Worm (Caenorhabditis elegans) whole organism, L4 larva: Measurements from ENCODE around the gene dhhc-8.

Experiments
- F10B5.3 ChIP-seq: sonication (generic microtip); optimal IDR thresholded peaks from 2 replicates; lab custom pipeline; 2016; ENCODE audit warnings: mild to moderate bottlenecking, missing genetic modification characterization, missing compliant biosample characterization
- F26F4.8 ChIP-seq: fragments of 200-800 bp; sonication (Bioruptor generic); conservative IDR thresholded peaks from 2 replicates; pipeline ENCODE4 v1.3.6; 2022; ENCODE audit warnings: missing genetic modification characterization, missing compliant biosample characterization
- F37D6.2 ChIP-seq: sonication (generic microtip); optimal IDR thresholded peaks from 2 replicates; lab custom pipeline; 2016; ENCODE audit warnings: mild to moderate bottlenecking, missing genetic modification characterization, missing compliant biosample characterization
- F44E2.7 ChIP-seq: fragments of 200-800 bp; sonication (Bioruptor generic); IDR thresholded peaks from 2 replicates; pipeline ENCODE4 v2.1.2; 2022; ENCODE audit warnings: missing genetic modification characterization, missing compliant biosample characterization
- F49E8.2 ChIP-seq: sonication (generic microtip); optimal IDR thresholded peaks from 2 replicates; lab custom pipeline; 2016; ENCODE audit warnings: missing compliant biosample characterization, mild to moderate bottlenecking, missing genetic modification characterization, borderline replicate concordance
- T20F7.1 ChIP-seq: fragments of 200-800 bp; sonication (Bioruptor generic); optimal IDR thresholded peaks from 2 replicates; lab custom pipeline; 2018; ENCODE audit warnings: mild to moderate bottlenecking, missing genetic modification characterization, missing compliant biosample characterization
- Y5F2A.4 ChIP-seq: fragments of 200-800 bp; sonication (Bioruptor generic); optimal IDR thresholded peaks from 2 replicates; lab custom pipeline; 2018; ENCODE audit warnings: mild to moderate bottlenecking, missing genetic modification characterization, missing compliant biosample characterization
- ZK337.2 ChIP-seq: fragments of 200-800 bp; sonication (Bioruptor generic); IDR thresholded peaks from 2 replicates; pipeline ENCODE4 v1.3.6; 2022; ENCODE audit warnings: missing genetic modification reagents, missing genetic modification characterization, missing compliant biosample characterization
- ZK546.5 ChIP-seq, 2 experiments: sonication (generic microtip); optimal IDR thresholded peaks; 2 replicates each; lab custom pipeline; 2017; ENCODE audit warnings: missing biosample characterization in 2 of 2, missing genetic modification characterization in 2 of 2
- aha-1 ChIP-seq: fragments of 150-350 bp; peaks from one replicate; lab custom pipeline; 2014; ENCODE audit warnings: missing biosample characterization, missing genetic modification characterization
- aly-2 ChIP-seq: sonication (generic microtip); optimal IDR thresholded peaks from 2 replicates; lab custom pipeline; 2018; ENCODE audit warnings: missing biosample characterization, missing genetic modification characterization
- ama-1 ChIP-seq: fragments of 150-350 bp; optimal IDR thresholded peaks from 2 replicates; lab custom pipeline; 2014; ENCODE audit warnings: inconsistent platforms, mixed read lengths
- arid-1 ChIP-seq: fragments of 200-800 bp; sonication (Bioruptor generic); conservative IDR thresholded peaks from 2 replicates; pipeline ENCODE4 v1.3.6; 2022; ENCODE audit warnings: missing genetic modification reagents, missing genetic modification characterization, missing compliant biosample characterization
- attf-4 ChIP-seq: sonication (generic microtip); optimal IDR thresholded peaks from 3 replicates; lab custom pipeline; 2017; ENCODE audit warnings: missing biosample characterization, missing genetic modification characterization
- ceh-32 ChIP-seq: sonication (generic microtip); optimal IDR thresholded peaks from 2 replicates; lab custom pipeline; 2016; ENCODE audit warnings: mild to moderate bottlenecking, missing genetic modification characterization, missing compliant biosample characterization; ENCODE audit not compliant: poor library complexity
- ceh-62 ChIP-seq: sonication (generic microtip); optimal IDR thresholded peaks from 2 replicates; lab custom pipeline; 2017; ENCODE audit warnings: missing biosample characterization, missing genetic modification characterization
- cey-2 ChIP-seq: sonication (generic microtip); optimal IDR thresholded peaks from 3 replicates; lab custom pipeline; 2017; ENCODE audit warnings: missing genetic modification characterization, mild to moderate bottlenecking, missing compliant biosample characterization, antibody characterized with exemption, borderline replicate concordance; ENCODE audit not compliant: insufficient read depth
- daf-19 ChIP-seq: fragments of 200-800 bp; sonication (Bioruptor generic); conservative IDR thresholded peaks from 2 replicates; pipeline ENCODE4 v1.3.6; 2022; ENCODE audit warnings: missing genetic modification characterization, missing compliant biosample characterization
- dmd-6 ChIP-seq: fragments of 200-800 bp; sonication (Bioruptor generic); IDR thresholded peaks from 2 replicates; pipeline ENCODE4 v1.3.6; 2022; ENCODE audit warnings: missing genetic modification reagents, missing genetic modification characterization, missing compliant biosample characterization
- dmd-8 ChIP-seq: fragments of 200-800 bp; sonication (Bioruptor generic); IDR thresholded peaks from 2 replicates; pipeline ENCODE4 v1.3.6; 2022; ENCODE audit warnings: missing genetic modification characterization, missing compliant biosample characterization
- dpl-1 ChIP-seq: fragments of 150-350 bp; optimal IDR thresholded peaks from 2 replicates; lab custom pipeline; 2014; ENCODE audit warnings: missing biosample characterization, missing genetic modification reagents, missing genetic modification characterization
- egl-27 ChIP-seq: sonication (generic microtip); optimal IDR thresholded peaks from 3 replicates; lab custom pipeline; 2017; ENCODE audit warnings: missing biosample characterization, missing genetic modification reagents, missing genetic modification characterization
- egl-43 ChIP-seq: fragments of 200-800 bp; sonication (Bioruptor generic); IDR thresholded peaks from 2 replicates; pipeline ENCODE4 v1.3.6; 2022; ENCODE audit warnings: missing genetic modification reagents, missing genetic modification characterization, missing compliant biosample characterization
- fos-1 ChIP-seq: fragments of 150-350 bp; optimal IDR thresholded peaks from 2 replicates; lab custom pipeline; 2014; ENCODE audit warnings: missing biosample characterization, missing genetic modification characterization
- gei-8 ChIP-seq: fragments of 200-800 bp; sonication (Bioruptor generic); optimal IDR thresholded peaks from 2 replicates; lab custom pipeline; 2018; ENCODE audit warnings: mild to moderate bottlenecking, missing genetic modification characterization, missing compliant biosample characterization
- hif-1 ChIP-seq, 2 experiments: sonication (generic microtip); optimal IDR thresholded peaks; 2 replicates each; lab custom pipeline; 2016 to 2017; ENCODE audit warnings: missing compliant biosample characterization in 2 of 2, missing genetic modification characterization in 2 of 2, missing genetic modification reagents in 2 of 2, missing genotype in 2 of 2, mild to moderate bottlenecking in 1 of 2
- hlh-30 ChIP-seq: sonication (generic microtip); optimal IDR thresholded peaks from 2 replicates; lab custom pipeline; 2017; ENCODE audit warnings: antibody characterized with exemption, mild to moderate bottlenecking, missing genetic modification characterization, missing compliant biosample characterization; ENCODE audit not compliant: insufficient read depth
- jun-1 ChIP-seq: fragments of 150-350 bp; optimal IDR thresholded peaks from 2 replicates; lab custom pipeline; 2014; ENCODE audit warnings: missing biosample characterization, missing genetic modification reagents, missing genetic modification characterization
- lim-7 ChIP-seq: fragments of 200-800 bp; sonication (Bioruptor generic); IDR thresholded peaks from 2 replicates; pipeline ENCODE4 v1.3.6; 2022; ENCODE audit warnings: missing genetic modification characterization, missing compliant biosample characterization
- lin-1 ChIP-seq: fragments of 200-800 bp; sonication (Bioruptor generic); IDR thresholded peaks from 2 replicates; pipeline ENCODE4 v1.3.6; 2022; ENCODE audit warnings: missing genetic modification reagents, missing genetic modification characterization, missing compliant biosample characterization
- lin-13 ChIP-seq: fragments of 150-350 bp; optimal IDR thresholded peaks from 2 replicates; lab custom pipeline; 2014; ENCODE audit warnings: missing biosample characterization, missing genetic modification reagents, missing genetic modification characterization
- lin-38 ChIP-seq: fragments of 200-800 bp; sonication (Bioruptor generic); IDR thresholded peaks from 2 replicates; pipeline ENCODE4 v1.3.6; 2022; ENCODE audit warnings: missing genetic modification reagents, missing genetic modification characterization, missing compliant biosample characterization
- lin-39 ChIP-seq: fragments of 150-350 bp; optimal IDR thresholded peaks from 2 replicates; lab custom pipeline; 2014; ENCODE audit warnings: missing biosample characterization, missing genetic modification reagents, missing genetic modification characterization
- madf-5 ChIP-seq, 2 experiments: fragments of 200-800 bp; sonication (Bioruptor generic); IDR thresholded peaks; 2 replicates each; pipeline ENCODE4 v1.3.6; 2022; ENCODE audit warnings: missing compliant biosample characterization in 2 of 2, missing genetic modification characterization in 2 of 2
- mdl-1 ChIP-seq, 2 experiments: fragments of 150-350 bp in 1 of 2; sonication (generic microtip) in 1 of 2; optimal IDR thresholded peaks; 2 replicates each; lab custom pipeline; 2014 to 2017; ENCODE audit warnings: missing biosample characterization in 2 of 2, missing genetic modification characterization in 2 of 2
- mep-1 ChIP-seq: fragments of 150-350 bp; sonication (generic microtip); optimal IDR thresholded peaks from 3 replicates; lab custom pipeline; 2014; ENCODE audit warnings: missing biosample characterization, missing genetic modification characterization
- nhr-102 ChIP-seq: sonication (generic microtip); optimal IDR thresholded peaks from 2 replicates; lab custom pipeline; 2016; ENCODE audit warnings: mild to moderate bottlenecking, missing genetic modification characterization, moderate library complexity, missing compliant biosample characterization
- nhr-25 ChIP-seq: sonication (generic microtip); optimal IDR thresholded peaks from 2 replicates; lab custom pipeline; 2017; ENCODE audit warnings: missing genetic modification characterization, mild to moderate bottlenecking, missing compliant biosample characterization, antibody characterized with exemption, moderate library complexity, borderline replicate concordance; ENCODE audit not compliant: insufficient read depth
- nhr-6 ChIP-seq: fragments of 150-350 bp; optimal IDR thresholded peaks from 2 replicates; lab custom pipeline; 2014; ENCODE audit warnings: missing biosample characterization, missing genetic modification characterization
- nhr-76 ChIP-seq: fragments of 150-350 bp; optimal IDR thresholded peaks from 2 replicates; lab custom pipeline; 2014; ENCODE audit warnings: missing biosample characterization, missing genetic modification characterization
- pqm-1 ChIP-seq: sonication (generic microtip); optimal IDR thresholded peaks from 2 replicates; lab custom pipeline; 2017; ENCODE audit warnings: missing biosample characterization, missing genetic modification characterization
- rbr-2 ChIP-seq: sonication (generic microtip); optimal IDR thresholded peaks from 2 replicates; lab custom pipeline; 2016; ENCODE audit warnings: missing genotype, missing genetic modification characterization, missing compliant biosample characterization
- sdz-12 ChIP-seq: fragments of 200-800 bp; sonication (Bioruptor generic); optimal IDR thresholded peaks from 2 replicates; lab custom pipeline; 2018; ENCODE audit warnings: mild to moderate bottlenecking, missing genetic modification characterization, missing compliant biosample characterization
- snpc-1.2 ChIP-seq: fragments of 200-800 bp; sonication (Bioruptor generic); IDR thresholded peaks from 2 replicates; pipeline ENCODE4 v1.3.6; 2022; ENCODE audit warnings: missing genetic modification reagents, missing genetic modification characterization, missing compliant biosample characterization
- tra-1 ChIP-seq: fragments of 200-800 bp; sonication (Bioruptor generic); IDR thresholded peaks from 2 replicates; pipeline ENCODE4 v1.3.6; 2022; ENCODE audit warnings: missing genetic modification reagents, missing genetic modification characterization, missing compliant biosample characterization
- unc-130 ChIP-seq: sonication (generic microtip); optimal IDR thresholded peaks from 2 replicates; lab custom pipeline; 2016; ENCODE audit warnings: missing genetic modification reagents, missing genetic modification characterization, missing compliant biosample characterization
- unc-62 ChIP-seq, 3 experiments: fragments of 150-350 bp in 1 of 3; sonication (generic microtip); optimal IDR thresholded peaks in 2 of 3; peaks in 1 of 3; 1 replicate in 1 of 3; 2 replicates in 2 of 3; lab custom pipeline; 2014 to 2017; ENCODE audit warnings: missing biosample characterization in 3 of 3, missing genetic modification characterization in 3 of 3, missing genetic modification reagents in 3 of 3, missing genotype in 1 of 3
- vab-7 ChIP-seq: fragments of 200-800 bp; sonication (Bioruptor generic); IDR thresholded peaks from 2 replicates; pipeline ENCODE4 v1.3.6; 2022; ENCODE audit warnings: missing genetic modification reagents, missing genetic modification characterization, missing compliant biosample characterization
- zag-1 ChIP-seq: fragments of 150-350 bp; optimal IDR thresholded peaks from 2 replicates; lab custom pipeline; 2014; ENCODE audit warnings: missing biosample characterization, missing genetic modification characterization
- ztf-11 ChIP-seq: fragments of 150-350 bp; optimal IDR thresholded peaks from 2 replicates; lab custom pipeline; 2014; ENCODE audit warnings: missing biosample characterization, missing genetic modification characterization
- ztf-7 ChIP-seq: fragments of 150-350 bp; optimal IDR thresholded peaks from 2 replicates; lab custom pipeline; 2014; ENCODE audit warnings: missing biosample characterization, missing genetic modification characterization

The dhhc-8 gene

DNA sequence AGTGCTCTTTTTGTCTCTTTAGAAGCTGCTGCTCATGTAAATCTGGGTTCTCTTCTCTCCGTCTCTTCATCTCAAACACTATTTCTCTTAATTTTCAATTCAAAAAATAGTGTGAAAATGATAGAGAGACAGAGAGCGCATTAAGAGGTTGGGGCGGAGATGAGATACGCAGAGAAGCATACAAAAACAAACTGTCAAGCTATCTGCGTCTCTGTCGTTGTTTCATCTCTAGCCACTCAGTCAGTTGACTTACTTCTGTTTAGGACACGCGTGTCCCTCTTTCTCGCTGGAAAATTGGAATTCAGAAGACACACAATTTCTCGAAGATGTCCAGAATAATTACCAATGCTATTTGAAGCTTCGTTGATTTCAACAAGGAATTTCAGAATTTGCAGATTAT is 46.3 kb upstream of the dhhc-8 start (continued):
- no peak for TF ChIP-seq vab-7 (GFP tag; lab: Robert Waterston, UW)
- peak; percentile 77 for TF ChIP-seq F37D6.2 (tag; lab: Kevin White, UChicago)
- TF ChIP-seq dmd-8 = no peak
- TF ChIP-seq mep-1 (tag; lab: Kevin White, UChicago) = peak; percentile 91
- TF ChIP-seq lin-38 = peak; percentile 52
- no peak for TF ChIP-seq F10B5.3 (tag; lab: Kevin White, UChicago)
- TF ChIP-seq lin-39 (tag; lab: Kevin White, UChicago) = peak; percentile 64
- peak; percentile 99 for TF ChIP-seq ama-1 (lab: Kevin White, UChicago)
- no peak for TF ChIP-seq aly-2 (tag; lab: Kevin White, UChicago)
- TF ChIP-seq ceh-32 = no peak
- peak; percentile 18 for TF ChIP-seq zag-1
- no peak for TF ChIP-seq snpc-1.2 (GFP tag; lab: Robert Waterston, UW)
- 0 out of 2 replicates have a peak, but pooled peaks have one; percentile 53 for TF ChIP-seq daf-19
- no peak for TF ChIP-seq attf-4
- peak; percentile 61 for TF ChIP-seq dpl-1 (GFP tag; lab: Kevin White, UChicago)
- TF ChIP-seq fos-1 (tag; lab: Kevin White, UChicago) = no peak
- no peak for TF ChIP-seq F26F4.8
- peak; percentile 27 for TF ChIP-seq lin-13 (GFP tag; lab: Kevin White, UChicago)
- TF ChIP-seq mdl-1 (tag; optimal IDR thresholded peaks at IDR 0.05; lab: Kevin White, UChicago) = peak; percentile 51 to 90
- no peak for TF ChIP-seq ZK337.2 (GFP tag; lab: Robert Waterston, UW)
- TF ChIP-seq hif-1 (tag; optimal IDR thresholded peaks at IDR 0.05; lab: Kevin White, UChicago) = peak in 1 of 2 experiments; percentile 55
- TF ChIP-seq lim-7 (GFP tag; lab: Robert Waterston, UW) = no peak
- TF ChIP-seq unc-130 = no peak
- TF ChIP-seq tra-1 (GFP tag; lab: Robert Waterston, UW) = peak; percentile 89
- peak; percentile 89 for TF ChIP-seq dmd-6 (GFP tag; lab: Robert Waterston, UW)
- TF ChIP-seq cey-2 = no peak
- peak; percentile 80 for TF ChIP-seq T20F7.1 (GFP tag; lab: Kevin White, UChicago)
- TF ChIP-seq egl-27 (tag; lab: Kevin White, UChicago) = no peak
- TF ChIP-seq F44E2.7 (GFP tag; lab: Robert Waterston, UW) = no peak
- TF ChIP-seq arid-1 (GFP tag; lab: Robert Waterston, UW) = peak; percentile 54; the same call in 1 of the 2 replicates
- TF ChIP-seq F49E8.2 (tag; lab: Kevin White, UChicago) = no peak
- TF ChIP-seq nhr-6 (tag; lab: Kevin White, UChicago) = peak; percentile 97
- peak in 1 of 2 experiments; percentile 99 for TF ChIP-seq unc-62 (GFP tag; optimal IDR thresholded peaks at IDR 0.05 in 1 of 2; lab: Kevin White, UChicago)
- no peak for TF ChIP-seq unc-62 (tag; optimal IDR thresholded peaks at IDR 0.05; lab: Kevin White, UChicago)
- no peak for TF ChIP-seq gei-8 (GFP tag; lab: Kevin White, UChicago)
- peak; percentile 97 for TF ChIP-seq aha-1 (tag; lab: Kevin White, UChicago)
- no peak for TF ChIP-seq Y5F2A.4 (GFP tag; lab: Kevin White, UChicago)
- peak; percentile 60 for TF ChIP-seq nhr-25
- TF ChIP-seq ztf-7 = no peak
- no peak for TF ChIP-seq pqm-1 (tag; lab: Kevin White, UChicago)
- peak; percentile 99 for TF ChIP-seq hlh-30 (tag; lab: Kevin White, UChicago)
- peak; percentile 68 for TF ChIP-seq jun-1
- TF ChIP-seq sdz-12 (GFP tag; lab: Kevin White, UChicago) = no peak
- peak; percentile 14; the same call in 1 of the 2 replicates for TF ChIP-seq lin-1 (GFP tag; lab: Robert Waterston, UW)
- no peak for TF ChIP-seq madf-5 (GFP tag; IDR thresholded peaks at IDR 0.05; lab: Robert Waterston, UW)
- peak; percentile 72 for TF ChIP-seq nhr-102 (tag; lab: Kevin White, UChicago)
- TF ChIP-seq ceh-62 (tag; lab: Kevin White, UChicago) = no peak
- no peak for TF ChIP-seq nhr-76
- TF ChIP-seq ZK546.5 (tag; optimal IDR thresholded peaks at IDR 0.05; lab: Kevin White, UChicago) = no peak
- TF ChIP-seq rbr-2 (tag; lab: Kevin White, UChicago) = peak; percentile 81
- TF ChIP-seq ztf-11 (tag; lab: Kevin White, UChicago) = no peak
- peak; percentile 26; the same call in 1 of the 2 replicates for TF ChIP-seq egl-43 (GFP tag; lab: Robert Waterston, UW)
